Fruit fly (Drosophila melanogaster) whole organism, prepupa: ENCODE measurements around the gene bard.

ENCODE experiments used
- Blimp-1 ChIP-seq: fragments of 200-800 bp; sonication (Bioruptor generic); optimal IDR thresholded peaks from 3 replicates; lab custom pipeline; 2017; ENCODE audit warnings: missing biosample characterization, missing genetic modification characterization, mild to moderate bottlenecking, moderate library complexity, missing genetic modification reagents
- CG10631 ChIP-seq: fragments of 200-800 bp; sonication (Bioruptor generic); optimal IDR thresholded peaks from 2 replicates; lab custom pipeline; 2016; ENCODE audit warnings: missing biosample characterization, missing genetic modification characterization
- CG11294 ChIP-seq: fragments of 200-800 bp; sonication (Bioruptor generic); IDR thresholded peaks from 2 replicates; pipeline ENCODE4 v1.3.6; 2022; ENCODE audit warnings: missing biosample characterization, missing genetic modification characterization
- CG15336 ChIP-seq: fragments of 200-800 bp; sonication (Bioruptor generic); IDR thresholded peaks from 2 replicates; pipeline ENCODE4 v1.3.6; 2022; ENCODE audit warnings: missing biosample characterization, missing genetic modification characterization
- CG16779 ChIP-seq: fragments of 200-800 bp; sonication (Bioruptor generic); optimal IDR thresholded peaks from 3 replicates; lab custom pipeline; 2017; ENCODE audit warnings: missing biosample characterization, mild to moderate bottlenecking, missing genetic modification characterization
- CG31627 ChIP-seq: fragments of 200-800 bp; sonication (Bioruptor generic); optimal IDR thresholded peaks from 3 replicates; lab custom pipeline; 2016; ENCODE audit warnings: missing biosample characterization, missing genetic modification characterization
- CG3919 ChIP-seq: fragments of 200-800 bp; sonication (Bioruptor generic); optimal IDR thresholded peaks from 3 replicates; lab custom pipeline; 2016; ENCODE audit warnings: missing biosample characterization, missing genetic modification characterization
- CG6163 ChIP-seq: fragments of 200-800 bp; sonication (Bioruptor generic); IDR thresholded peaks from 3 replicates; pipeline ENCODE4 v1.3.6; 2022; ENCODE audit warnings: missing biosample characterization, missing genetic modification characterization
- CG6276 ChIP-seq: fragments of 200-800 bp; sonication (Bioruptor generic); optimal IDR thresholded peaks from 2 replicates; lab custom pipeline; 2017; ENCODE audit warnings: missing biosample characterization, mild to moderate bottlenecking, missing genetic modification characterization
- CG6808 ChIP-seq: fragments of 200-800 bp; sonication (Bioruptor generic); optimal IDR thresholded peaks from 3 replicates; lab custom pipeline; 2017; ENCODE audit warnings: missing biosample characterization, missing genetic modification characterization, mild to moderate bottlenecking, moderate library complexity, missing genetic modification reagents
- CG6854 ChIP-seq: fragments of 200-800 bp; sonication (Bioruptor generic); optimal IDR thresholded peaks from 2 replicates; lab custom pipeline; 2017; ENCODE audit warnings: missing biosample characterization, mild to moderate bottlenecking, missing genetic modification characterization
- CG8319 ChIP-seq: fragments of 200-800 bp; sonication (Bioruptor generic); optimal IDR thresholded peaks from 3 replicates; lab custom pipeline; 2016; ENCODE audit warnings: missing biosample characterization, missing genetic modification characterization
- CG8632 ChIP-seq: fragments of 200-800 bp; sonication (Bioruptor generic); optimal IDR thresholded peaks from 3 replicates; lab custom pipeline; 2016; ENCODE audit warnings: missing biosample characterization, missing genetic modification characterization
- Eip75B ChIP-seq: fragments of 200-800 bp; sonication (Bioruptor generic); optimal IDR thresholded peaks from 3 replicates; lab custom pipeline; 2016; ENCODE audit warnings: missing biosample characterization, missing genetic modification characterization
- Eip78C ChIP-seq: fragments of 200-800 bp; sonication (Bioruptor generic); peaks from one replicate; lab custom pipeline; 2016; ENCODE audit warnings: missing biosample characterization, missing genetic modification characterization
- Ets96B ChIP-seq: fragments of 200-800 bp; optimal IDR thresholded peaks from 2 replicates; lab custom pipeline; 2019; ENCODE audit warnings: missing biosample characterization, mild to moderate bottlenecking, missing genetic modification characterization, moderate library complexity
- Gug ChIP-seq: fragments of 200-800 bp; sonication (Bioruptor generic); IDR thresholded peaks from 2 replicates; pipeline ENCODE4 v1.3.6; 2022; ENCODE audit warnings: missing biosample characterization, missing genetic modification characterization
- Hr38 ChIP-seq: sonication (Bioruptor generic); optimal IDR thresholded peaks from 2 replicates; lab custom pipeline; 2016; ENCODE audit warnings: missing biosample characterization, missing genetic modification characterization
- Lpt ChIP-seq: fragments of 200-800 bp; sonication (Bioruptor generic); optimal IDR thresholded peaks from 3 replicates; lab custom pipeline; 2016; ENCODE audit warnings: missing biosample characterization, missing genetic modification characterization
- Met ChIP-seq: fragments of 200-800 bp; sonication (Bioruptor generic); optimal IDR thresholded peaks from 3 replicates; lab custom pipeline; 2016; ENCODE audit warnings: missing biosample characterization, missing genetic modification characterization
- Sox102F ChIP-seq: fragments of 200-800 bp; sonication (Bioruptor generic); optimal IDR thresholded peaks from 2 replicates; lab custom pipeline; 2016; ENCODE audit warnings: missing biosample characterization, mild to moderate bottlenecking, missing genetic modification characterization
- Sox14 ChIP-seq: fragments of 200-800 bp; sonication (Bioruptor generic); optimal IDR thresholded peaks from 3 replicates; lab custom pipeline; 2016; ENCODE audit warnings: missing biosample characterization, missing genetic modification characterization
- Sox15 ChIP-seq: fragments of 200-800 bp; sonication (Bioruptor generic); optimal IDR thresholded peaks from 3 replicates; lab custom pipeline; 2016; ENCODE audit warnings: missing biosample characterization, missing genetic modification characterization
- achi ChIP-seq: fragments of 200-800 bp; sonication (Bioruptor generic); optimal IDR thresholded peaks from 3 replicates; lab custom pipeline; 2016; ENCODE audit warnings: missing biosample characterization, missing genetic modification characterization
- dac ChIP-seq: fragments of 200-800 bp; sonication (Bioruptor generic); optimal IDR thresholded peaks from 2 replicates; lab custom pipeline; 2017; ENCODE audit warnings: missing biosample characterization, mild to moderate bottlenecking, missing genetic modification characterization
- dsx ChIP-seq: fragments of 200-800 bp; optimal IDR thresholded peaks from 3 replicates; lab custom pipeline; 2019; ENCODE audit warnings: missing biosample characterization, mild to moderate bottlenecking, missing genetic modification characterization, moderate library complexity; ENCODE audit not compliant: poor library complexity, severe bottlenecking
- eg ChIP-seq: fragments of 200-800 bp; sonication (Bioruptor generic); IDR thresholded peaks from 3 replicates; pipeline ENCODE4 v1.3.6; 2022; ENCODE audit warnings: missing biosample characterization, missing genetic modification characterization
- fd59A ChIP-seq: fragments of 200-800 bp; sonication (Bioruptor generic); optimal IDR thresholded peaks from 2 replicates; lab custom pipeline; 2017; ENCODE audit warnings: missing biosample characterization, mild to moderate bottlenecking, missing genetic modification characterization, missing genetic modification reagents
- fkh ChIP-seq: fragments of 200-800 bp; sonication (Bioruptor generic); optimal IDR thresholded peaks from 3 replicates; lab custom pipeline; 2017; ENCODE audit warnings: missing biosample characterization, mild to moderate bottlenecking, missing genetic modification characterization, moderate library complexity
- net ChIP-seq: fragments of 200-800 bp; sonication (Bioruptor generic); optimal IDR thresholded peaks from 3 replicates; lab custom pipeline; 2016; ENCODE audit warnings: missing biosample characterization, missing genetic modification characterization
- pdm3 ChIP-seq: fragments of 200-800 bp; sonication (Bioruptor generic); optimal IDR thresholded peaks from 3 replicates; lab custom pipeline; 2016; ENCODE audit warnings: missing biosample characterization, missing genetic modification characterization
- salr ChIP-seq, 2 experiments: fragments of 200-800 bp; sonication (Bioruptor generic); optimal IDR thresholded peaks; 3 replicates each; lab custom pipeline; 2016 to 2018; ENCODE audit warnings: missing biosample characterization in 2 of 2, missing genetic modification characterization in 2 of 2, mild to moderate bottlenecking in 1 of 2
- svp ChIP-seq: fragments of 200-800 bp; sonication (Bioruptor generic); peaks from one replicate; lab custom pipeline; 2016; ENCODE audit warnings: missing biosample characterization, missing genetic modification characterization
- vri ChIP-seq: fragments of 200-800 bp; sonication (Bioruptor generic); optimal IDR thresholded peaks from 3 replicates; lab custom pipeline; 2016; ENCODE audit warnings: missing biosample characterization, mild to moderate bottlenecking, missing genetic modification characterization

bard gene

dm6 chr3R:18049272-18050015 is 31.4 kb upstream of the bard start (continued):
- TF ChIP-seq CG6808 (GFP tag; lab: Kevin White, UChicago), result peak; percentile 69
- peak in 1 of 2 experiments; percentile 79 for TF ChIP-seq salr (GFP tag; optimal IDR thresholded peaks at IDR 0.05; lab: Kevin White, UChicago)
- TF ChIP-seq CG16779 (tag; lab: Kevin White, UChicago), result peak; percentile 30
- peak; percentile 73 for TF ChIP-seq achi (GFP tag; lab: Kevin White, UChicago)
- peak; percentile 45 for TF ChIP-seq Met (GFP tag; lab: Kevin White, UChicago)
- no peak for TF ChIP-seq CG8319 (GFP tag; lab: Kevin White, UChicago)
- no peak; the same call in 1 of the 2 replicates for TF ChIP-seq CG11294
- TF ChIP-seq Eip78C (GFP tag; lab: Kevin White, UChicago), result peak; percentile 93
- peak; percentile 30 for TF ChIP-seq Sox15 (GFP tag; lab: Kevin White, UChicago)
- TF ChIP-seq Blimp-1 (GFP tag; lab: Kevin White, UChicago), result peak; percentile 19
- peak; percentile 0 for TF ChIP-seq Sox102F (GFP tag; lab: Kevin White, UChicago)
- TF ChIP-seq fd59A (GFP tag; lab: Kevin White, UChicago), result peak; percentile 63
- TF ChIP-seq CG6854 (GFP tag; lab: Kevin White, UChicago), result no peak
- peak; percentile 38 for TF ChIP-seq Lpt
- no peak for TF ChIP-seq Hr38
- TF ChIP-seq CG6163 (GFP tag; lab: Robert Waterston, UW), result peak; percentile 36; the same call in 1 of the 3 replicates
- TF ChIP-seq net (GFP tag; lab: Kevin White, UChicago), result peak; percentile 33
- TF ChIP-seq CG31627, result peak; percentile 11
- TF ChIP-seq Gug (GFP tag; lab: Robert Waterston, UW), result no peak
- TF ChIP-seq, all 60 proteins: peak for 49

- TF ChIP-seq eg (GFP tag; lab: Robert Waterston, UW) (no peak), dsx (GFP tag; lab: Kevin White, UChicago) (peak; percentile 51), CG6276 (GFP tag; lab: Kevin White, UChicago) (no peak)
Observed at dm6 chr3R:18050016-18050556, 30.8 kb upstream of the bard start.

- no peak for TF ChIP-seq CG10631 (GFP tag; lab: Kevin White, UChicago)
- peak; percentile 47 for TF ChIP-seq Eip78C (GFP tag; lab: Kevin White, UChicago)
- TF ChIP-seq svp (GFP tag; lab: Kevin White, UChicago), result peak; percentile 72
- 0 out of 3 replicates have a peak, but pooled peaks have one; percentile 17 for TF ChIP-seq eg (GFP tag; lab: Robert Waterston, UW)
Observed at dm6 chr3R:18050585-18050984, 30.3 kb upstream of the bard start.

dm6 chr3R:18052799-18053586 is 27.9 kb upstream of the bard start, which contains the start of gene htl:
Gene htl (minus strand): TSS chr3R:18052984.
- TF ChIP-seq dac (GFP tag; lab: Kevin White, UChicago) (no peak), svp (GFP tag; lab: Kevin White, UChicago) (peak; percentile 62), vri (GFP tag; lab: Kevin White, UChicago) (peak; percentile 68), CG6163 (GFP tag; lab: Robert Waterston, UW) (0 out of 3 replicates have a peak, but pooled peaks have one; percentile 10), Eip78C (GFP tag; lab: Kevin White, UChicago) (peak; percentile 16), Sox14 (no peak), dsx (GFP tag; lab: Kevin White, UChicago) (peak; percentile 92)
- TF ChIP-seq, all 60 proteins: peak for 5

dm6 chr3R:18058401-18058800 is 22.4 kb upstream of the bard start:
- TF ChIP-seq CG8632 (GFP tag; lab: Kevin White, UChicago) (no peak), pdm3 (GFP tag; lab: Kevin White, UChicago) (no peak), CG3919 (peak; percentile 11), Ets96B (no peak), Eip75B (GFP tag; lab: Kevin White, UChicago) (peak; percentile 1), CG8319 (GFP tag; lab: Kevin White, UChicago) (no peak), CG6276 (GFP tag; lab: Kevin White, UChicago) (peak; percentile 54), CG6163 (GFP tag; lab: Robert Waterston, UW) (peak; percentile 57; the same call in 2 of the 3 replicates), fkh (GFP tag; lab: Kevin White, UChicago) (no peak), CG15336 (GFP tag; lab: Robert Waterston, UW) (0 out of 2 replicates have a peak, but pooled peaks have one; percentile 8), Lpt (no peak), eg (GFP tag; lab: Robert Waterston, UW) (0 out of 3 replicates have a peak, but pooled peaks have one; percentile 28), CG10631 (GFP tag; lab: Kevin White, UChicago) (no peak)
